Fruit fly (Drosophila melanogaster): Measurements from ENCODE around the gene Dhfr.

Dhfr gene

dm6 chr3R:16449187-16449973 lies 31.6 kb upstream of the Dhfr start (continued):
- TF ChIP-seq CG7556 (GFP tag; optimal IDR thresholded peaks at IDR 0.05): peak; percentile 92
- TF ChIP-seq CG11456 (GFP tag; IDR thresholded peaks at IDR 0.05): peak; percentile 95
- TF ChIP-seq Hey (tag; optimal IDR thresholded peaks at IDR 0.05): peak; percentile 40
- TF ChIP-seq CG32767 (GFP tag; IDR thresholded peaks at IDR 0.05): peak; percentile 88
- peak; percentile 71 for TF ChIP-seq Kr (GFP tag; optimal IDR thresholded peaks at IDR 0.05)
- TF ChIP-seq Dref (GFP tag; IDR thresholded peaks at IDR 0.05): no peak
- peak; percentile 85 for TF ChIP-seq so (GFP tag; IDR thresholded peaks at IDR 0.05)
- peak; percentile 94 for TF ChIP-seq Asciz (GFP tag; optimal IDR thresholded peaks at IDR 0.05)
- peak; percentile 77 for TF ChIP-seq CG11696 (GFP tag; IDR thresholded peaks at IDR 0.05)
- TF ChIP-seq CG2120 (GFP tag; optimal IDR thresholded peaks at IDR 0.05): peak; percentile 69
- TF ChIP-seq shn (GFP tag; optimal IDR thresholded peaks at IDR 0.05): peak; percentile 82
- peak; percentile 60 for TF ChIP-seq zfh2 (GFP tag; optimal IDR thresholded peaks at IDR 0.05)
- TF ChIP-seq z (GFP tag; IDR thresholded peaks at IDR 0.05): peak; percentile 90
- no peak for TF ChIP-seq pfk (GFP tag; optimal IDR thresholded peaks at IDR 0.05)
- no peak for TF ChIP-seq Doc3 (GFP tag; IDR thresholded peaks at IDR 0.05; ENCODE audit: partially characterized antibody)
- TF ChIP-seq Hmr (GFP tag; optimal IDR thresholded peaks at IDR 0.05): peak; percentile 19
- peak; percentile 96 for TF ChIP-seq CG2678 (tag; optimal IDR thresholded peaks at IDR 0.05)
- TF ChIP-seq CG14441 (GFP tag; IDR thresholded peaks at IDR 0.05): peak; percentile 91
- TF ChIP-seq ind (GFP tag; optimal IDR thresholded peaks at IDR 0.05): peak; percentile 94
- peak; percentile 92 for TF ChIP-seq CG33213 (GFP tag; optimal IDR thresholded peaks at IDR 0.05)
- TF ChIP-seq CG9817 (tag; optimal IDR thresholded peaks at IDR 0.05): peak; percentile 95
- TF ChIP-seq Opbp (GFP tag; IDR thresholded peaks at IDR 0.05; ENCODE audit: partially characterized antibody): peak; percentile 92
- TF ChIP-seq E2f1 (GFP tag; IDR thresholded peaks at IDR 0.05): peak; percentile 94
- TF ChIP-seq da (GFP tag; optimal IDR thresholded peaks at IDR 0.05): peak; percentile 80
- TF ChIP-seq ase (GFP tag; IDR thresholded peaks at IDR 0.05): peak; percentile 96
- peak; percentile 96 for TF ChIP-seq Blimp-1 (GFP tag; optimal IDR thresholded peaks at IDR 0.05)
- peak; percentile 63; the same call in 2 of the 3 replicates for TF ChIP-seq hb (GFP tag; IDR thresholded peaks at IDR 0.05; ENCODE audit: partially characterized antibody)
- TF ChIP-seq CG32772 (GFP tag; IDR thresholded peaks at IDR 0.05): peak; percentile 98
- peak; percentile 83 for TF ChIP-seq ERR (GFP tag; optimal IDR thresholded peaks at IDR 0.05)
- peak; percentile 24 for TF ChIP-seq gfzf (GFP tag; optimal IDR thresholded peaks at IDR 0.05)
- TF ChIP-seq Atf3 (GFP tag; optimal IDR thresholded peaks at IDR 0.05): peak; percentile 95
- TF ChIP-seq CG34376 (GFP tag; optimal IDR thresholded peaks at IDR 0.05): no peak
- TF ChIP-seq CG2889 (GFP tag; IDR thresholded peaks at IDR 0.05): peak; percentile 87
- peak; percentile 89 for TF ChIP-seq CG15269 (tag; optimal IDR thresholded peaks at IDR 0.05)
- peak; percentile 97 for TF ChIP-seq unpg (GFP tag; optimal IDR thresholded peaks at IDR 0.05)
- TF ChIP-seq CG13624 (GFP tag; optimal IDR thresholded peaks at IDR 0.05): peak; percentile 93
- peak; percentile 96 for TF ChIP-seq sens-2 (GFP tag; IDR thresholded peaks at IDR 0.05)
- peak; percentile 93 for TF ChIP-seq kni (GFP tag; optimal IDR thresholded peaks at IDR 0.05)
- TF ChIP-seq CG7271 (tag; optimal IDR thresholded peaks at IDR 0.05): peak; percentile 59
- peak; percentile 94 for TF ChIP-seq CG1529 (GFP tag; optimal IDR thresholded peaks at IDR 0.05)
- peak; percentile 70 for TF ChIP-seq Nf-YC (tag; optimal IDR thresholded peaks at IDR 0.05)
- peak; percentile 93 for TF ChIP-seq btn (GFP tag; optimal IDR thresholded peaks at IDR 0.05)
- TF ChIP-seq Dp (GFP tag; optimal IDR thresholded peaks at IDR 0.05): no peak
- peak; percentile 86 for TF ChIP-seq dimm (GFP tag; IDR thresholded peaks at IDR 0.05)
- TF ChIP-seq ap (GFP tag; IDR thresholded peaks at IDR 0.05): peak; percentile 90
- peak; percentile 74 for TF ChIP-seq CG10565 (GFP tag; optimal IDR thresholded peaks at IDR 0.05)
- TF ChIP-seq CG4820 (GFP tag; optimal IDR thresholded peaks at IDR 0.05): peak; percentile 95
- TF ChIP-seq fd64A (GFP tag; optimal IDR thresholded peaks at IDR 0.05): peak; percentile 92
- peak; percentile 46 for TF ChIP-seq GATAe (GFP tag; conservative IDR thresholded peaks at IDR 0.05)
